Fruit fly (Drosophila melanogaster): ENCODE data around the gene CG4887.

Gene CG4887

dm6 chr2L:1144371-1145360, 28.1 kb upstream of the CG4887 start (continued):
- peak; percentile 51; the same call in 1 of the 3 replicates for TF ChIP-seq zfh1 (GFP tag; IDR thresholded peaks at IDR 0.05)
- no peak for TF ChIP-seq al (GFP tag; IDR thresholded peaks at IDR 0.05)
- TF ChIP-seq CG3847 (GFP tag; IDR thresholded peaks at IDR 0.05), result 0 out of 2 replicates have a peak, but pooled peaks have one; percentile 23
- peak; percentile 39 for TF ChIP-seq Hr3 (GFP tag; optimal IDR thresholded peaks at IDR 0.05)
- TF ChIP-seq gem (tag; optimal IDR thresholded peaks at IDR 0.05), result peak; percentile 81
- TF ChIP-seq Ets65A (GFP tag), result peak; percentile 92
- TF ChIP-seq hkb (optimal IDR thresholded peaks at IDR 0.05), result no peak
- TF ChIP-seq hkb (GFP tag; IDR thresholded peaks at IDR 0.05), result peak; percentile 56
- no peak for TF ChIP-seq CG12299 (tag; optimal IDR thresholded peaks at IDR 0.05)
- TF ChIP-seq esg (GFP tag; conservative IDR thresholded peaks at IDR 0.05), result peak; percentile 35; the same call in 1 of the 2 replicates
- TF ChIP-seq ewg (GFP tag; optimal IDR thresholded peaks at IDR 0.05), result peak; percentile 35
- TF ChIP-seq CG17359 (tag; optimal IDR thresholded peaks at IDR 0.05), result peak; percentile 71
- 0 out of 3 replicates have a peak, but pooled peaks have one; percentile 43 for TF ChIP-seq Optix (GFP tag; IDR thresholded peaks at IDR 0.05)
- TF ChIP-seq HmgD (GFP tag; optimal IDR thresholded peaks at IDR 0.05), result no peak
- TF ChIP-seq ranshi (GFP tag; IDR thresholded peaks at IDR 0.05), result peak; percentile 45; the same call in 1 of the 2 replicates
- peak; percentile 93 for TF ChIP-seq sens (GFP tag)
- TF ChIP-seq Hsf (GFP tag; optimal IDR thresholded peaks at IDR 0.05), result peak; percentile 59
- TF ChIP-seq CG8944 (GFP tag; optimal IDR thresholded peaks at IDR 0.05), result peak; percentile 14
- no peak for TF ChIP-seq eyg (GFP tag; optimal IDR thresholded peaks at IDR 0.05)
- peak; percentile 1 for TF ChIP-seq CrebB (tag; optimal IDR thresholded peaks at IDR 0.05)
- TF ChIP-seq CG30431 (GFP tag; optimal IDR thresholded peaks at IDR 0.05), result no peak
- TF ChIP-seq CG15269 (tag; optimal IDR thresholded peaks at IDR 0.05), result peak; percentile 54
- peak; percentile 25 for TF ChIP-seq Six4 (GFP tag; optimal IDR thresholded peaks at IDR 0.05)
- no peak for TF ChIP-seq CG34224 (GFP tag; IDR thresholded peaks at IDR 0.05; ENCODE audit: partially characterized antibody)
- TF ChIP-seq Sox102F (GFP tag; optimal IDR thresholded peaks at IDR 0.05), result peak; percentile 79
- TF ChIP-seq trh (GFP tag; optimal IDR thresholded peaks at IDR 0.05), result no peak
- peak; percentile 43 for TF ChIP-seq HLH3B (GFP tag; IDR thresholded peaks at IDR 0.05)
- TF ChIP-seq NK7.1 (GFP tag; optimal IDR thresholded peaks at IDR 0.05), result peak; percentile 17
- TF ChIP-seq Max (GFP tag; optimal IDR thresholded peaks at IDR 0.05), result peak; percentile 15
- TF ChIP-seq ind (GFP tag; optimal IDR thresholded peaks at IDR 0.05), result peak; percentile 49
- no peak for TF ChIP-seq CG11093 (GFP tag; IDR thresholded peaks at IDR 0.05)
- peak; percentile 54 for TF ChIP-seq CG15601 (tag; optimal IDR thresholded peaks at IDR 0.05)
- TF ChIP-seq org-1 (GFP tag; optimal IDR thresholded peaks at IDR 0.05), result peak; percentile 37
- no peak for TF ChIP-seq CG6689 (GFP tag; IDR thresholded peaks at IDR 0.05)
- TF ChIP-seq pan (optimal IDR thresholded peaks at IDR 0.05), result no peak
- peak in 1 of 2 experiments; percentile 40 for TF ChIP-seq pan (GFP tag; optimal IDR thresholded peaks at IDR 0.05 in 1 of 2, IDR thresholded peaks at IDR 0.05 in 1 of 2)
- no peak for TF ChIP-seq H15 (GFP tag; IDR thresholded peaks at IDR 0.05)
- no peak for TF ChIP-seq CG11247 (GFP tag; IDR thresholded peaks at IDR 0.05)
- TF ChIP-seq CG14441 (GFP tag; IDR thresholded peaks at IDR 0.05), result no peak
- peak; percentile 30 for TF ChIP-seq CG7786 (GFP tag; optimal IDR thresholded peaks at IDR 0.05)
- TF ChIP-seq Ptx1 (GFP tag; IDR thresholded peaks at IDR 0.05), result peak; percentile 59
- TF ChIP-seq CG13296 (GFP tag; optimal IDR thresholded peaks at IDR 0.05), result peak; percentile 42
- TF ChIP-seq sens-2 (GFP tag; IDR thresholded peaks at IDR 0.05), result peak; percentile 26; the same call in 1 of the 2 replicates
- peak; percentile 98 for TF ChIP-seq D19A (tag; optimal IDR thresholded peaks at IDR 0.05)
- no peak for TF ChIP-seq CG10321 (GFP tag; IDR thresholded peaks at IDR 0.05)
- TF ChIP-seq fu2 (GFP tag; optimal IDR thresholded peaks at IDR 0.05), result no peak
- no peak for TF ChIP-seq pita (GFP tag; optimal IDR thresholded peaks at IDR 0.05)
- no peak for TF ChIP-seq CG1792 (GFP tag; optimal IDR thresholded peaks at IDR 0.05)
- TF ChIP-seq CG13123 (GFP tag; optimal IDR thresholded peaks at IDR 0.05), result no peak
- TF ChIP-seq CG4282 (GFP tag; optimal IDR thresholded peaks at IDR 0.05), result no peak
